Fruit fly (Drosophila melanogaster): Measurements from ENCODE around the gene Hpr1.

- TF ChIP-seq CG8478 (optimal IDR thresholded peaks at IDR 0.05): no peak
- TF ChIP-seq CTCF (optimal IDR thresholded peaks at IDR 0.05): no peak
These were observed at the start of gene Hpr1 for dm6 chr3R:5821243-5821642.

Measured in S2 (cell line).